Fruit fly (Drosophila melanogaster): ENCODE measurements around the gene CG1750.

CG1750 gene

dm6 chr3R:31225043-31225681, 29.5 kb downstream of the CG1750 start (continued):
- TF ChIP-seq amos (GFP tag; IDR thresholded peaks at IDR 0.05; ENCODE audit: partially characterized antibody) (no peak), CG2875 (GFP tag; optimal IDR thresholded peaks at IDR 0.05) (no peak), toy (GFP tag; IDR thresholded peaks at IDR 0.05) (no peak), nmo (GFP tag; optimal IDR thresholded peaks at IDR 0.05) (no peak), CG30431 (GFP tag; optimal IDR thresholded peaks at IDR 0.05) (no peak), CHES-1-like (GFP tag; optimal IDR thresholded peaks at IDR 0.05) (no peak), Sox100B (GFP tag; optimal IDR thresholded peaks at IDR 0.05) (no peak), CG7963 (GFP tag; IDR thresholded peaks at IDR 0.05; ENCODE audit: partially characterized antibody) (no peak), trem (tag; optimal IDR thresholded peaks at IDR 0.05) (no peak), CG14710 (tag; optimal IDR thresholded peaks at IDR 0.05) (no peak), CG1832 (GFP tag; optimal IDR thresholded peaks at IDR 0.05) (no peak), Camta (GFP tag; optimal IDR thresholded peaks at IDR 0.05) (no peak), Awh (GFP tag; IDR thresholded peaks at IDR 0.05) (no peak), Hmr (GFP tag; optimal IDR thresholded peaks at IDR 0.05) (no peak), pita (GFP tag; optimal IDR thresholded peaks at IDR 0.05) (no peak), CG7372 (GFP tag; IDR thresholded peaks at IDR 0.05) (no peak), Atf3 (GFP tag; optimal IDR thresholded peaks at IDR 0.05) (no peak), jigr1 (GFP tag; IDR thresholded peaks at IDR 0.05) (no peak), tgo (GFP tag; IDR thresholded peaks at IDR 0.05) (no peak), CG15011 (GFP tag; optimal IDR thresholded peaks at IDR 0.05) (no peak), Max (GFP tag; optimal IDR thresholded peaks at IDR 0.05) (peak; percentile 15), HLHmδ (GFP tag; optimal IDR thresholded peaks at IDR 0.05) (no peak), lov (optimal IDR thresholded peaks at IDR 0.05) (no peak), lov (GFP tag; IDR thresholded peaks at IDR 0.05) (no peak), CG6272 (GFP tag; IDR thresholded peaks at IDR 0.05) (no peak), pb (GFP tag; optimal IDR thresholded peaks at IDR 0.05) (no peak), Bgb (GFP tag; IDR thresholded peaks at IDR 0.05; ENCODE audit: partially characterized antibody) (no peak), CG12769 (tag; optimal IDR thresholded peaks at IDR 0.05) (no peak), inv (GFP tag; IDR thresholded peaks at IDR 0.05; ENCODE audit: partially characterized antibody) (no peak), CG8290 (GFP tag; optimal IDR thresholded peaks at IDR 0.05) (no peak), CG8290 (tag; optimal IDR thresholded peaks at IDR 0.05) (no peak), CG18011 (GFP tag; optimal IDR thresholded peaks at IDR 0.05) (no peak), cad (GFP tag; optimal IDR thresholded peaks at IDR 0.05) (no peak), Fer3 (tag; optimal IDR thresholded peaks at IDR 0.05) (no peak), ab (GFP tag; optimal IDR thresholded peaks at IDR 0.05) (no peak), MBD-R2 (GFP tag; IDR thresholded peaks at IDR 0.05) (no peak), bab2 (GFP tag; optimal IDR thresholded peaks at IDR 0.05) (no peak), nerfin-2 (GFP tag; IDR thresholded peaks at IDR 0.05; ENCODE audit: partially characterized antibody) (no peak), cas (GFP tag; IDR thresholded peaks at IDR 0.05) (no peak), jing (GFP tag; optimal IDR thresholded peaks at IDR 0.05) (no peak), ind (GFP tag; optimal IDR thresholded peaks at IDR 0.05) (no peak), Med (GFP tag) (peak; percentile 43), Oaz (GFP tag; IDR thresholded peaks at IDR 0.05) (no peak), Six4 (GFP tag; optimal IDR thresholded peaks at IDR 0.05) (no peak), Sry-β (GFP tag; optimal IDR thresholded peaks at IDR 0.05) (no peak), CG12219 (GFP tag; optimal IDR thresholded peaks at IDR 0.05) (no peak), sqz (GFP tag; optimal IDR thresholded peaks at IDR 0.05) (no peak), otp (GFP tag; IDR thresholded peaks at IDR 0.05) (peak; percentile 58; the same call in 1 of the 3 replicates), CG7987 (GFP tag; optimal IDR thresholded peaks at IDR 0.05) (no peak), Blimp-1 (GFP tag; optimal IDR thresholded peaks at IDR 0.05) (no peak), eyg (GFP tag; optimal IDR thresholded peaks at IDR 0.05) (no peak)

All from whole organism, embryonic.